Worm (Caenorhabditis elegans): Measurements from ENCODE around the gene prp-40.

prp-40 gene

DNA sequence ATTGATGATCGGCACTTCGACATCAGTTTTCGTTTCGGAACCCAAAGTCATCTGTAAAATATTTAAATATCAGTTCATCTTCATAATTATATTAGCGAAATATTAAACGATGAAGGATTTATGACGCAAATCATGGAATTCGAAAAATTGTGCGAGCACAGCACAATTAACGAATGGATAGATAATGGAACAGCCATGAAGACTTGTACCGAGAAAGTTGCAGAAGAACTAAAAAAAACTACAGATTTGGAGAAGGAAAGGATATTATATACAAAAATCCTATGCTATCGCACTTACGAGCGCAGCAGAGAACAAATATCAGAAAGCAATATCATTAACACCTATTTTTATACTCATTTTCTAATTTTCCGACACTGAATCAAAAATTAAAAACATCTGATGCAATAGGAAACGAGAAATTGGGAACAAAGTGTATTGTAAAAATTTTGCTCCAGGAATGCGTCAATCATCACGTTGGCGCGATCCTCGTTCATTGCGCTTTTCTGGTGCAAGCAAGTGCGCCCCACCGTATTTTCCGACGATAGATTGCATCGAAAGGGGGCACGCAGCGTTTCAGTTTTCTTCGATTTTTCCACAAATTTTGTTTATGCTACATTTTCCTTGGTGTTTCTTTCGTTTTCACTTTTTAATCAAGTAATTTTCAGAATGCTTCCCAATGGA lies at the start of gene prp-40, which contains the start of gene clu-1 (continued):
- no peak for TF ChIP-seq rec-8 (tag; optimal IDR thresholded peaks at IDR 0.05)
- TF ChIP-seq aptf-2 (GFP tag; conservative IDR thresholded peaks at IDR 0.05), result no peak
- TF ChIP-seq attf-5 (GFP tag; optimal IDR thresholded peaks at IDR 0.05), result peak; percentile 94
- peak; percentile 64; the same call in 1 of the 2 replicates for TF ChIP-seq hmg-20 (GFP tag; IDR thresholded peaks at IDR 0.05)
- TF ChIP-seq tbx-9 (tag; optimal IDR thresholded peaks at IDR 0.05; ENCODE audit: borderline replicate concordance), result no peak
- TF ChIP-seq ama-1 (optimal IDR thresholded peaks at IDR 0.05), result no peak
- no peak for TF ChIP-seq ama-1 (GFP tag; optimal IDR thresholded peaks at IDR 0.05)
- peak; percentile 85 for TF ChIP-seq ekl-4 (GFP tag; IDR thresholded peaks at IDR 0.05)
- TF ChIP-seq tbp1 (GFP tag; optimal IDR thresholded peaks at IDR 0.05), result peak; percentile 58
- no peak for TF ChIP-seq Y95B8A.8 (GFP tag; IDR thresholded peaks at IDR 0.05)
- no peak for TF ChIP-seq nfya-2 (GFP tag; IDR thresholded peaks at IDR 0.05)
- peak; percentile 54; the same call in 1 of the 2 replicates for TF ChIP-seq C06A6.2 (GFP tag; conservative IDR thresholded peaks at IDR 0.05)
- TF ChIP-seq ceh-58 (GFP tag; IDR thresholded peaks at IDR 0.05), result no peak
- no peak for TF ChIP-seq lin-26 (GFP tag; IDR thresholded peaks at IDR 0.05)
- peak; percentile 77 for TF ChIP-seq ceh-100 (GFP tag; IDR thresholded peaks at IDR 0.05)
- TF ChIP-seq K11D2.4 (GFP tag; IDR thresholded peaks at IDR 0.05), result no peak
- peak; percentile 32 for TF ChIP-seq F49E8.2 (tag; optimal IDR thresholded peaks at IDR 0.05; ENCODE audit: insufficient read depth)
- TF ChIP-seq sdz-38 (tag; optimal IDR thresholded peaks at IDR 0.05), result no peak
- no peak for TF ChIP-seq egl-18 (GFP tag; IDR thresholded peaks at IDR 0.05)
- TF ChIP-seq ztf-22 (GFP tag; optimal IDR thresholded peaks at IDR 0.05), result no peak
- no peak for TF ChIP-seq zim-3 (tag; optimal IDR thresholded peaks at IDR 0.05)
- no peak for TF ChIP-seq F22D6.2 (tag; optimal IDR thresholded peaks at IDR 0.05)
- TF ChIP-seq F52B5.7 (tag; optimal IDR thresholded peaks at IDR 0.05), result no peak
- TF ChIP-seq Y67H2A.10 (GFP tag; conservative IDR thresholded peaks at IDR 0.05), result no peak
- TF ChIP-seq let-526 (GFP tag; IDR thresholded peaks at IDR 0.05), result no peak
- no peak for TF ChIP-seq lsy-27 (tag; optimal IDR thresholded peaks at IDR 0.05; ENCODE audit: borderline replicate concordance, insufficient read depth)
- TF ChIP-seq hrde-1 (tag; optimal IDR thresholded peaks at IDR 0.05; ENCODE audit: borderline replicate concordance), result no peak
- TF ChIP-seq ztf-28 (GFP tag; IDR thresholded peaks at IDR 0.05), result no peak
- peak; percentile 79 for TF ChIP-seq D2030.7 (GFP tag; IDR thresholded peaks at IDR 0.05)
- peak; percentile 70 for TF ChIP-seq F33H1.4 (GFP tag; IDR thresholded peaks at IDR 0.05)
- TF ChIP-seq lir-1 (GFP tag; conservative IDR thresholded peaks at IDR 0.05), result no peak; the same call in 1 of the 2 replicates
- no peak for TF ChIP-seq hlh-12 (tag; optimal IDR thresholded peaks at IDR 0.05)

DNA sequence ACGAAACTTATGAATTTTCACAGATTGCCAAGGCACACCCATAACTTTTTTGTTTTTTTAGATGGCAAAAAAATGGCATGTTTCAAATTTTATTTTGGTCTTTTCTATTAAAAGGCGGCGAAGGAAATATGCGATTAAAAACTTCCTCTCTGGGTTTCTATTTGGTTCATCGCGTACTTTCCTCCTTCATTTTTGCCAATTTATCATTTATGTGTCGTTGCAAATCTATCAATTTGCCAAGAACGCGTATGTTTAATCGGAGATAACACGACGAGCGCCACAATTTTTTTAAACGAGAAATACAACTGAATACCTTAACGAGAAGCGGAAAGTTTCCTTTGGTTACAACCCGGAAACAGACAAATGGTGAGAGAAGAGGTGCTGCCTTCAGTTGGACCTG lies 49.4 kb upstream of the prp-40 start:
- peak; percentile 76 for TF ChIP-seq nhr-80 (tag; optimal IDR thresholded peaks at IDR 0.05)
- TF ChIP-seq rcor-1 (GFP tag; IDR thresholded peaks at IDR 0.05), result no peak
- no peak for TF ChIP-seq ceh-40 (GFP tag; IDR thresholded peaks at IDR 0.05)

DNA sequence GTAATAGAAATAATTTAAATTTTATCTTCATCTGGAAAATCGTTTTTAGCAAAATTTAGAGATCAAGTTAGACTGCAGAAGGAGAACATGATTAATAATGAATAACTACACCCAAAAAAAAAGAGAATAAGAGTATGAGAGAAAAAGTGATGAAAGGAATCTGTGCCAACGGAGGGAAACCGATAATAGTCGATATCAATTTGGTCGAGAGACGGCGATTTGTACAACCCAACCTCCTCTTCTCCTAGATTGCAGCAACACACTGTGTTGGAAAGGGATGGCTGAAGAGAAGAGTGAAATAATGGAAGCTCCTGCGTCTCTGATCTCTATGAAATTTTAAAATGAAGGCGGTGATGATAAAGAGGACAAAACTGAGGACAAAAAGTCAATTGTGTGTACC lies 47.4 kb upstream of the prp-40 start:
- no peak for TF ChIP-seq Y56A3A.18 (GFP tag; IDR thresholded peaks at IDR 0.05)
- TF ChIP-seq ceh-91 (GFP tag; IDR thresholded peaks at IDR 0.05), result no peak
- TF ChIP-seq ztf-18 (tag; optimal IDR thresholded peaks at IDR 0.05), result no peak
- 0 out of 2 replicates have a peak, but pooled peaks have one; percentile 40 for TF ChIP-seq dox-1 (GFP tag; IDR thresholded peaks at IDR 0.05)
- TF ChIP-seq ets-4 (GFP tag; optimal IDR thresholded peaks at IDR 0.05), result peak; percentile 30
- TF ChIP-seq hlh-26 (GFP tag; conservative IDR thresholded peaks at IDR 0.05), result no peak
- TF ChIP-seq attf-6 (GFP tag; IDR thresholded peaks at IDR 0.05), result no peak
- TF ChIP-seq B0035.1 (tag; optimal IDR thresholded peaks at IDR 0.05), result no peak
- TF ChIP-seq rcor-1 (GFP tag; IDR thresholded peaks at IDR 0.05), result no peak
- TF ChIP-seq F57A8.1 (GFP tag; optimal IDR thresholded peaks at IDR 0.05), result no peak
- TF ChIP-seq nhr-80 (tag; optimal IDR thresholded peaks at IDR 0.05), result peak; percentile 96
- TF ChIP-seq snpc-1.3 (tag; optimal IDR thresholded peaks at IDR 0.05; ENCODE audit: insufficient read depth), result no peak
- no peak for TF ChIP-seq lsl-1 (GFP tag; optimal IDR thresholded peaks at IDR 0.05)
- peak; percentile 34 for TF ChIP-seq attf-5 (GFP tag; optimal IDR thresholded peaks at IDR 0.05)
- TF ChIP-seq nfyb-1 (GFP tag; IDR thresholded peaks at IDR 0.05), result 0 out of 2 replicates have a peak, but pooled peaks have one; percentile 24

All from whole organism, young adult.